Fruit fly (Drosophila melanogaster): ENCODE results near the gene Gr22e.

dm6 chr2L:1751953-1752352 lies 31.9 kb upstream of the Gr22e start, which contains the start of the genes CG17712 and CG17648:
- TF ChIP-seq CG8290 (GFP tag; optimal IDR thresholded peaks at IDR 0.05) (no peak), CG8290 (tag; optimal IDR thresholded peaks at IDR 0.05) (peak in 1 of 2 experiments; percentile 16), fd64A (GFP tag; optimal IDR thresholded peaks at IDR 0.05) (no peak)

All from whole organism, embryonic.